Worm (Caenorhabditis elegans) whole organism, L2 larva: ENCODE results near the gene H06H21.8.

Experiments
- aly-2 ChIP-seq: fragments of 150-350 bp; optimal IDR thresholded peaks from 2 replicates; lab custom pipeline; 2014; ENCODE audit warnings: missing biosample characterization, missing genetic modification characterization
- ama-1 ChIP-seq: fragments of 150-350 bp; optimal IDR thresholded peaks from 2 replicates; lab custom pipeline; 2018; ENCODE audit warnings: inconsistent platforms
- lin-39 ChIP-seq: fragments of 150-350 bp; optimal IDR thresholded peaks from 2 replicates; lab custom pipeline; 2014; ENCODE audit warnings: missing biosample characterization, missing genetic modification reagents, missing genetic modification characterization
- mab-5 ChIP-seq: fragments of 150-350 bp; optimal IDR thresholded peaks from 2 replicates; lab custom pipeline; 2014; ENCODE audit warnings: missing biosample characterization, missing genetic modification characterization
- mbf-1 ChIP-seq: sonication (generic microtip); optimal IDR thresholded peaks from 2 replicates; lab custom pipeline; 2017; ENCODE audit warnings: missing biosample characterization, missing genetic modification characterization
- nhr-10 ChIP-seq: sonication (generic microtip); optimal IDR thresholded peaks from 2 replicates; lab custom pipeline; 2017; ENCODE audit warnings: missing biosample characterization, missing genetic modification characterization
- nhr-237 ChIP-seq: fragments of 150-350 bp; optimal IDR thresholded peaks from 2 replicates; lab custom pipeline; 2014; ENCODE audit warnings: missing biosample characterization, missing genetic modification characterization
- snpc-4 ChIP-seq: fragments of 150-350 bp; optimal IDR thresholded peaks from 2 replicates; lab custom pipeline; 2014; ENCODE audit warnings: missing biosample characterization, missing genetic modification characterization
- unc-39 ChIP-seq: fragments of 150-350 bp; optimal IDR thresholded peaks from 2 replicates; lab custom pipeline; 2014; ENCODE audit warnings: missing biosample characterization, missing genetic modification characterization
- unc-55 ChIP-seq: fragments of 150-350 bp; sonication (generic microtip); optimal IDR thresholded peaks from 3 replicates; lab custom pipeline; 2014; ENCODE audit warnings: missing biosample characterization, missing genetic modification reagents, missing genetic modification characterization
- zag-1 ChIP-seq: fragments of 150-350 bp; optimal IDR thresholded peaks from 2 replicates; lab custom pipeline; 2014; ENCODE audit warnings: missing biosample characterization, missing genetic modification characterization
- ztf-4 ChIP-seq: fragments of 150-350 bp; optimal IDR thresholded peaks from 2 replicates; lab custom pipeline; 2014; ENCODE audit warnings: missing biosample characterization, missing genetic modification characterization

ce11 chrIV:4795111-4795510 lies 25.8 kb downstream of the H06H21.8 start:
- no peak for TF ChIP-seq nhr-10 (tag; lab: Kevin White, UChicago)
- no peak for TF ChIP-seq lin-39 (tag; lab: Kevin White, UChicago)
- no peak for TF ChIP-seq aly-2 (tag; lab: Kevin White, UChicago)
- no peak for TF ChIP-seq mbf-1 (tag; lab: Kevin White, UChicago)
- no peak for TF ChIP-seq unc-55 (GFP tag; lab: Kevin White, UChicago)
- TF ChIP-seq snpc-4 (tag; lab: Kevin White, UChicago), result no peak
- no peak for TF ChIP-seq nhr-237 (tag; lab: Kevin White, UChicago)
- TF ChIP-seq ama-1, result no peak
- TF ChIP-seq unc-39 (tag; lab: Kevin White, UChicago), result no peak
- no peak for TF ChIP-seq ztf-4
- no peak for TF ChIP-seq zag-1 (tag; lab: Kevin White, UChicago)
- no peak for TF ChIP-seq mab-5 (tag; lab: Kevin White, UChicago)
